Worm (Caenorhabditis elegans) whole organism, midembryonic: ENCODE data around the gene clec-39.

Experiments
- T22C8.4 ChIP-seq: fragments of 200-800 bp; sonication (Bioruptor generic); IDR thresholded peaks from 2 replicates; pipeline ENCODE4 v1.3.6; 2022; ENCODE audit warnings: missing genetic modification characterization, missing compliant biosample characterization
- cog-1 ChIP-seq: sonication (generic microtip); optimal IDR thresholded peaks from 2 replicates; lab custom pipeline; 2016; ENCODE audit warnings: missing genetic modification characterization, missing compliant biosample characterization
- flt-1 ChIP-seq: fragments of 200-800 bp; sonication (Bioruptor generic); IDR thresholded peaks from 2 replicates; pipeline ENCODE4 v1.3.6; 2022; ENCODE audit warnings: missing genetic modification characterization, missing compliant biosample characterization
- klf-2 ChIP-seq: fragments of 200-800 bp; sonication (Bioruptor generic); conservative IDR thresholded peaks from 2 replicates; pipeline ENCODE4 v1.3.6; 2022; ENCODE audit warnings: missing genetic modification reagents, missing genetic modification characterization, missing compliant biosample characterization
- med-1 ChIP-seq: sonication (generic microtip); optimal IDR thresholded peaks from 2 replicates; lab custom pipeline; 2017; ENCODE audit warnings: missing genetic modification characterization, mild to moderate bottlenecking, missing compliant biosample characterization, antibody characterized with exemption, missing genetic modification reagents; ENCODE audit not compliant: insufficient read depth
- ref-1 ChIP-seq: fragments of 200-800 bp; sonication (Bioruptor generic); conservative IDR thresholded peaks from 2 replicates; pipeline ENCODE4 v1.3.6; 2022; ENCODE audit warnings: missing genetic modification reagents, missing genetic modification characterization, missing compliant biosample characterization
- tab-1 ChIP-seq: fragments of 200-800 bp; sonication (Bioruptor generic); IDR thresholded peaks from 2 replicates; pipeline ENCODE4 v1.3.6; 2022; ENCODE audit warnings: missing genetic modification characterization, missing compliant biosample characterization
- ztf-23 ChIP-seq: fragments of 200-800 bp; sonication (Bioruptor generic); IDR thresholded peaks from 2 replicates; pipeline ENCODE4 v1.3.6; 2022; ENCODE audit warnings: missing genetic modification reagents, missing genetic modification characterization, missing compliant biosample characterization
- ztf-29 ChIP-seq: fragments of 200-800 bp; sonication (Bioruptor generic); IDR thresholded peaks from 2 replicates; pipeline ENCODE4 v1.3.6; 2022; ENCODE audit warnings: missing genetic modification reagents, missing genetic modification characterization, missing compliant biosample characterization

The clec-39 gene

ce11 chrV:16716574-16716973, 22.5 kb upstream of the clec-39 start, which contains the start of gene srh-137:
Gene srh-137 (minus strand): TSS chrV:16716674.
- no peak for TF ChIP-seq flt-1 (GFP tag; lab: Robert Waterston, UW)
- no peak for TF ChIP-seq ztf-23 (GFP tag; lab: Robert Waterston, UW)
- no peak for TF ChIP-seq med-1 (GFP tag; lab: Kevin White, UChicago)
- TF ChIP-seq ref-1 (GFP tag; lab: Robert Waterston, UW): no peak
- no peak for TF ChIP-seq tab-1 (GFP tag; lab: Robert Waterston, UW)
- no peak for TF ChIP-seq ztf-29 (GFP tag; lab: Robert Waterston, UW)
- TF ChIP-seq cog-1: no peak
- TF ChIP-seq T22C8.4: no peak
- TF ChIP-seq klf-2 (GFP tag; lab: Robert Waterston, UW): no peak

- TF ChIP-seq ztf-29 (GFP tag; lab: Robert Waterston, UW): no peak
- TF ChIP-seq ref-1 (GFP tag; lab: Robert Waterston, UW): no peak
- TF ChIP-seq T22C8.4: no peak
- no peak for TF ChIP-seq klf-2 (GFP tag; lab: Robert Waterston, UW)
- TF ChIP-seq ztf-23 (GFP tag; lab: Robert Waterston, UW): no peak
- TF ChIP-seq tab-1 (GFP tag; lab: Robert Waterston, UW): no peak
- TF ChIP-seq flt-1 (GFP tag; lab: Robert Waterston, UW): no peak
- TF ChIP-seq med-1 (GFP tag; lab: Kevin White, UChicago): no peak
- TF ChIP-seq cog-1: no peak
Measured at ce11 chrV:16723744-16724143, 15.3 kb upstream of the clec-39 start, which contains the start of gene nhr-112. Gene nhr-112 (minus strand): TSS chrV:16723844.

ce11 chrV:16724574-16724973, 14.5 kb upstream of the clec-39 start:
- no peak for TF ChIP-seq ztf-23 (GFP tag; lab: Robert Waterston, UW)
- TF ChIP-seq med-1 (GFP tag; lab: Kevin White, UChicago): no peak
- no peak for TF ChIP-seq flt-1 (GFP tag; lab: Robert Waterston, UW)
- TF ChIP-seq tab-1 (GFP tag; lab: Robert Waterston, UW): no peak
- no peak for TF ChIP-seq ref-1 (GFP tag; lab: Robert Waterston, UW)
- TF ChIP-seq klf-2 (GFP tag; lab: Robert Waterston, UW): no peak
- TF ChIP-seq cog-1: no peak
- TF ChIP-seq ztf-29 (GFP tag; lab: Robert Waterston, UW): no peak
- no peak for TF ChIP-seq T22C8.4

- TF ChIP-seq ref-1 (GFP tag; lab: Robert Waterston, UW) (no peak), klf-2 (GFP tag; lab: Robert Waterston, UW) (no peak), flt-1 (GFP tag; lab: Robert Waterston, UW) (no peak), cog-1 (no peak), ztf-23 (GFP tag; lab: Robert Waterston, UW) (no peak), T22C8.4 (no peak), med-1 (GFP tag; lab: Kevin White, UChicago) (no peak), tab-1 (GFP tag; lab: Robert Waterston, UW) (no peak), ztf-29 (GFP tag; lab: Robert Waterston, UW) (no peak)
Measured at ce11 chrV:16725955-16726354, 13.1 kb upstream of the clec-39 start.

- TF ChIP-seq flt-1 (GFP tag; lab: Robert Waterston, UW) (no peak), ztf-23 (GFP tag; lab: Robert Waterston, UW) (no peak), cog-1 (no peak), med-1 (GFP tag; lab: Kevin White, UChicago) (no peak), ref-1 (GFP tag; lab: Robert Waterston, UW) (no peak), klf-2 (GFP tag; lab: Robert Waterston, UW) (no peak), T22C8.4 (no peak), tab-1 (GFP tag; lab: Robert Waterston, UW) (no peak), ztf-29 (GFP tag; lab: Robert Waterston, UW) (no peak)
Measured at ce11 chrV:16726915-16727314, 12.2 kb upstream of the clec-39 start, which contains the start of gene T25E12.14. Gene T25E12.14 (plus strand): TSS chrV:16727215.

- TF ChIP-seq tab-1 (GFP tag; lab: Robert Waterston, UW) (no peak), ztf-29 (GFP tag; lab: Robert Waterston, UW) (no peak), ref-1 (GFP tag; lab: Robert Waterston, UW) (no peak), T22C8.4 (no peak), cog-1 (no peak), flt-1 (GFP tag; lab: Robert Waterston, UW) (no peak), ztf-23 (GFP tag; lab: Robert Waterston, UW) (no peak), klf-2 (GFP tag; lab: Robert Waterston, UW) (no peak), med-1 (GFP tag; lab: Kevin White, UChicago) (no peak)
Measured at ce11 chrV:16728431-16728830, 10.6 kb upstream of the clec-39 start, which contains the start of gene fbxa-127. Gene fbxa-127 (plus strand): TSS chrV:16728731.

ce11 chrV:16729961-16730360, 9.1 kb upstream of the clec-39 start, which contains the start of gene srz-99:
Gene srz-99 (plus strand): TSS chrV:16730261.
- no peak for TF ChIP-seq cog-1
- no peak for TF ChIP-seq ztf-23 (GFP tag; lab: Robert Waterston, UW)
- no peak for TF ChIP-seq tab-1 (GFP tag; lab: Robert Waterston, UW)
- no peak for TF ChIP-seq med-1 (GFP tag; lab: Kevin White, UChicago)
- no peak for TF ChIP-seq flt-1 (GFP tag; lab: Robert Waterston, UW)
- TF ChIP-seq ref-1 (GFP tag; lab: Robert Waterston, UW): no peak
- TF ChIP-seq ztf-29 (GFP tag; lab: Robert Waterston, UW): no peak
- no peak for TF ChIP-seq T22C8.4
- no peak for TF ChIP-seq klf-2 (GFP tag; lab: Robert Waterston, UW)

- TF ChIP-seq tab-1 (GFP tag; lab: Robert Waterston, UW) (no peak), ztf-29 (GFP tag; lab: Robert Waterston, UW) (no peak), ztf-23 (GFP tag; lab: Robert Waterston, UW) (no peak), med-1 (GFP tag; lab: Kevin White, UChicago) (no peak), T22C8.4 (no peak), flt-1 (GFP tag; lab: Robert Waterston, UW) (no peak), klf-2 (GFP tag; lab: Robert Waterston, UW) (no peak), cog-1 (no peak), ref-1 (GFP tag; lab: Robert Waterston, UW) (no peak)
Measured at ce11 chrV:16731600-16731999, 7.5 kb upstream of the clec-39 start, which contains the start of gene srz-100. Gene srz-100 (plus strand): TSS chrV:16731900.

- TF ChIP-seq med-1 (GFP tag; lab: Kevin White, UChicago) (no peak), tab-1 (GFP tag; lab: Robert Waterston, UW) (no peak), T22C8.4 (no peak), klf-2 (GFP tag; lab: Robert Waterston, UW) (no peak), flt-1 (GFP tag; lab: Robert Waterston, UW) (no peak), ztf-29 (GFP tag; lab: Robert Waterston, UW) (no peak), cog-1 (no peak), ztf-23 (GFP tag; lab: Robert Waterston, UW) (no peak), ref-1 (GFP tag; lab: Robert Waterston, UW) (no peak)
Measured at ce11 chrV:16733681-16734080, 5.4 kb upstream of the clec-39 start, which contains the start of gene T25E12.16. Gene T25E12.16 (minus strand): TSS chrV:16733781.
